Worm (Caenorhabditis elegans) whole organism, L4 larva: ENCODE data around the gene ZK697.1.

Source experiments
- D1046.2 ChIP-seq: fragments of 200-800 bp; sonication (Bioruptor generic); IDR thresholded peaks from 2 replicates; pipeline ENCODE4 v1.3.6; 2022; ENCODE audit warnings: missing genetic modification characterization, missing compliant biosample characterization
- F26F4.8 ChIP-seq: fragments of 200-800 bp; sonication (Bioruptor generic); conservative IDR thresholded peaks from 2 replicates; pipeline ENCODE4 v1.3.6; 2022; ENCODE audit warnings: missing genetic modification characterization, missing compliant biosample characterization
- F44E2.7 ChIP-seq: fragments of 200-800 bp; sonication (Bioruptor generic); IDR thresholded peaks from 2 replicates; pipeline ENCODE4 v2.1.2; 2022; ENCODE audit warnings: missing genetic modification characterization, missing compliant biosample characterization
- aha-1 ChIP-seq: fragments of 150-350 bp; peaks from one replicate; lab custom pipeline; 2014; ENCODE audit warnings: missing biosample characterization, missing genetic modification characterization
- arid-1 ChIP-seq: fragments of 200-800 bp; sonication (Bioruptor generic); conservative IDR thresholded peaks from 2 replicates; pipeline ENCODE4 v1.3.6; 2022; ENCODE audit warnings: missing genetic modification reagents, missing genetic modification characterization, missing compliant biosample characterization
- ceh-20 ChIP-seq: fragments of 200-800 bp; sonication (Bioruptor generic); IDR thresholded peaks from 2 replicates; pipeline ENCODE4 v1.3.6; 2022; ENCODE audit warnings: missing genetic modification reagents, missing genetic modification characterization, missing compliant biosample characterization
- ceh-32 ChIP-seq: sonication (generic microtip); optimal IDR thresholded peaks from 2 replicates; lab custom pipeline; 2016; ENCODE audit warnings: mild to moderate bottlenecking, missing genetic modification characterization, missing compliant biosample characterization; ENCODE audit not compliant: poor library complexity
- ceh-82 ChIP-seq: sonication (generic microtip); optimal IDR thresholded peaks from 2 replicates; lab custom pipeline; 2017; ENCODE audit warnings: missing biosample characterization, missing genetic modification characterization
- ces-1 ChIP-seq: fragments of 150-350 bp; sonication (generic microtip); optimal IDR thresholded peaks from 4 replicates; lab custom pipeline; 2014; ENCODE audit warnings: missing biosample characterization, missing genetic modification reagents, missing genetic modification characterization
- cey-2 ChIP-seq: sonication (generic microtip); optimal IDR thresholded peaks from 3 replicates; lab custom pipeline; 2017; ENCODE audit warnings: missing genetic modification characterization, mild to moderate bottlenecking, missing compliant biosample characterization, antibody characterized with exemption, borderline replicate concordance; ENCODE audit not compliant: insufficient read depth
- ctbp-1 ChIP-seq: fragments of 200-800 bp; sonication (Bioruptor generic); IDR thresholded peaks from 2 replicates; pipeline ENCODE4 v1.3.6; 2022; ENCODE audit warnings: missing genetic modification reagents, missing genetic modification characterization, missing compliant biosample characterization
- daf-8 ChIP-seq: fragments of 200-800 bp; sonication (Bioruptor generic); IDR thresholded peaks from 2 replicates; pipeline ENCODE4 v1.3.6; 2022; ENCODE audit warnings: missing genetic modification characterization, missing compliant biosample characterization
- dmd-6 ChIP-seq: fragments of 200-800 bp; sonication (Bioruptor generic); IDR thresholded peaks from 2 replicates; pipeline ENCODE4 v1.3.6; 2022; ENCODE audit warnings: missing genetic modification reagents, missing genetic modification characterization, missing compliant biosample characterization
- duxl-1 ChIP-seq: sonication (generic microtip); optimal IDR thresholded peaks from 2 replicates; lab custom pipeline; 2016; ENCODE audit warnings: mild to moderate bottlenecking, missing genetic modification characterization, moderate library complexity, missing compliant biosample characterization; ENCODE audit not compliant: poor library complexity
- egl-27 ChIP-seq: sonication (generic microtip); optimal IDR thresholded peaks from 3 replicates; lab custom pipeline; 2017; ENCODE audit warnings: missing biosample characterization, missing genetic modification reagents, missing genetic modification characterization
- egl-43 ChIP-seq: fragments of 200-800 bp; sonication (Bioruptor generic); IDR thresholded peaks from 2 replicates; pipeline ENCODE4 v1.3.6; 2022; ENCODE audit warnings: missing genetic modification reagents, missing genetic modification characterization, missing compliant biosample characterization
- hlh-11 ChIP-seq: fragments of 200-800 bp; sonication (Bioruptor generic); optimal IDR thresholded peaks from 2 replicates; lab custom pipeline; 2018; ENCODE audit warnings: mild to moderate bottlenecking, missing genetic modification characterization, missing compliant biosample characterization
- hlh-30 ChIP-seq: sonication (generic microtip); optimal IDR thresholded peaks from 2 replicates; lab custom pipeline; 2017; ENCODE audit warnings: antibody characterized with exemption, mild to moderate bottlenecking, missing genetic modification characterization, missing compliant biosample characterization; ENCODE audit not compliant: insufficient read depth
- jun-1 ChIP-seq: fragments of 150-350 bp; optimal IDR thresholded peaks from 2 replicates; lab custom pipeline; 2014; ENCODE audit warnings: missing biosample characterization, missing genetic modification reagents, missing genetic modification characterization
- madf-5 ChIP-seq, 2 experiments: fragments of 200-800 bp; sonication (Bioruptor generic); IDR thresholded peaks; 2 replicates each; pipeline ENCODE4 v1.3.6; 2022; ENCODE audit warnings: missing compliant biosample characterization in 2 of 2, missing genetic modification characterization in 2 of 2
- mes-2 ChIP-seq: sonication (generic microtip); optimal IDR thresholded peaks from 2 replicates; lab custom pipeline; 2016; ENCODE audit warnings: missing genotype, mild to moderate bottlenecking, missing genetic modification characterization, missing compliant biosample characterization; ENCODE audit not compliant: poor library complexity, severe bottlenecking
- mxl-2 ChIP-seq: fragments of 200-800 bp; sonication (Bioruptor generic); conservative IDR thresholded peaks from 2 replicates; pipeline ENCODE4 v1.3.6; 2022; ENCODE audit warnings: missing genetic modification reagents, missing genetic modification characterization, missing compliant biosample characterization
- nhr-10 ChIP-seq: fragments of 150-350 bp; optimal IDR thresholded peaks from 2 replicates; lab custom pipeline; 2014; ENCODE audit warnings: missing biosample characterization, missing genetic modification characterization
- nhr-102 ChIP-seq: sonication (generic microtip); optimal IDR thresholded peaks from 2 replicates; lab custom pipeline; 2016; ENCODE audit warnings: mild to moderate bottlenecking, missing genetic modification characterization, moderate library complexity, missing compliant biosample characterization
- nhr-25 ChIP-seq: sonication (generic microtip); optimal IDR thresholded peaks from 2 replicates; lab custom pipeline; 2017; ENCODE audit warnings: missing genetic modification characterization, mild to moderate bottlenecking, missing compliant biosample characterization, antibody characterized with exemption, moderate library complexity, borderline replicate concordance; ENCODE audit not compliant: insufficient read depth
- nhr-48 ChIP-seq: sonication (generic microtip); optimal IDR thresholded peaks from 2 replicates; lab custom pipeline; 2016; ENCODE audit warnings: mild to moderate bottlenecking, missing genetic modification characterization, missing compliant biosample characterization
- nhr-77 ChIP-seq: fragments of 150-350 bp; optimal IDR thresholded peaks from 2 replicates; lab custom pipeline; 2014; ENCODE audit warnings: missing biosample characterization, missing genetic modification characterization
- pha-4 ChIP-seq, 2 experiments: fragments of 150-350 bp in 1 of 2; fragments of 200-800 bp in 1 of 2; sonication (Bioruptor generic) in 1 of 2; IDR thresholded peaks in 1 of 2; optimal IDR thresholded peaks in 1 of 2; 2 replicates each; pipeline versions ENCODE4 v1.3.6 to Lab custom; 2014 to 2022; ENCODE audit warnings: missing genetic modification characterization in 2 of 2, missing genetic modification reagents in 2 of 2, missing biosample characterization in 1 of 2, missing compliant biosample characterization in 1 of 2
- php-3 ChIP-seq: fragments of 200-800 bp; sonication (Bioruptor generic); IDR thresholded peaks from 2 replicates; pipeline ENCODE4 v1.3.6; 2022; ENCODE audit warnings: missing genetic modification reagents, missing genetic modification characterization, missing compliant biosample characterization
- pqm-1 ChIP-seq: sonication (generic microtip); optimal IDR thresholded peaks from 2 replicates; lab custom pipeline; 2017; ENCODE audit warnings: missing biosample characterization, missing genetic modification characterization
- snpc-1.2 ChIP-seq: fragments of 200-800 bp; sonication (Bioruptor generic); IDR thresholded peaks from 2 replicates; pipeline ENCODE4 v1.3.6; 2022; ENCODE audit warnings: missing genetic modification reagents, missing genetic modification characterization, missing compliant biosample characterization
- spr-1 ChIP-seq: sonication (generic microtip); optimal IDR thresholded peaks from 2 replicates; lab custom pipeline; 2016; ENCODE audit warnings: mild to moderate bottlenecking, missing genetic modification characterization, missing compliant biosample characterization
- spr-3 ChIP-seq: fragments of 200-800 bp; sonication (Bioruptor generic); optimal IDR thresholded peaks from 2 replicates; lab custom pipeline; 2018; ENCODE audit warnings: mild to moderate bottlenecking, missing genetic modification characterization, missing compliant biosample characterization
- unc-39 ChIP-seq: sonication (generic microtip); optimal IDR thresholded peaks from 2 replicates; lab custom pipeline; 2017; ENCODE audit warnings: missing biosample characterization, missing genetic modification characterization
- unc-62 ChIP-seq, 3 experiments: fragments of 150-350 bp in 1 of 3; sonication (generic microtip); optimal IDR thresholded peaks in 2 of 3; peaks in 1 of 3; 1 replicate in 1 of 3; 2 replicates in 2 of 3; lab custom pipeline; 2014 to 2017; ENCODE audit warnings: missing biosample characterization in 3 of 3, missing genetic modification characterization in 3 of 3, missing genetic modification reagents in 3 of 3, missing genotype in 1 of 3
- zip-11 ChIP-seq: fragments of 200-800 bp; sonication (Bioruptor generic); IDR thresholded peaks from 2 replicates; pipeline ENCODE4 v1.3.6; 2022; ENCODE audit warnings: missing genetic modification characterization, missing compliant biosample characterization
- ztf-7 ChIP-seq: fragments of 150-350 bp; optimal IDR thresholded peaks from 2 replicates; lab custom pipeline; 2014; ENCODE audit warnings: missing biosample characterization, missing genetic modification characterization

Gene ZK697.1

DNA sequence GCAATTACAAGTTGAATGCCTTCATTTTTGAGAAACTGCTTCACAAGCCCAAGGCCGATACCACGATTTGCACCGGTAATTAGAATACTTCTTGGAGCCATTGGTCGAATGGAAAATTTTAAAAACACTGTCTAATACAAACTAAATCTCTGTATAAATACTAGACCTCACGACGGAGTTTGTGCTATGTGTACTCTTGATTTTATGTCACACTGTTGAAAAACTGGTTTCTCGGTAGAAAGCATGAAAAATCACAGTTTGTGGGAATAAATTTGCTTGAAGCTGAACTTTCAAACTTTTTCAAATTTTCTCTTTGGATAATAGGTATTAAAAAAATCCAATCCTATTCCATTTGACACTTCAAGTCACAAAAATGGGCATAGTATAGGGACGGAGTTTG lies 3.0 kb downstream of the ZK697.1 start, which contains the start of gene ZK697.14:
ZK697.14 (minus strand) TSS at position 101 of the 400 bp plus-strand sequence.
- TF ChIP-seq nhr-25 (tag; lab: Kevin White, UChicago) (no peak), F26F4.8 (GFP tag; lab: Robert Waterston, UW) (no peak), ces-1 (GFP tag; lab: Kevin White, UChicago) (no peak), ztf-7 (tag; lab: Kevin White, UChicago) (no peak), egl-27 (tag; lab: Kevin White, UChicago) (no peak), jun-1 (no peak), mes-2 (no peak), duxl-1 (no peak), snpc-1.2 (GFP tag; lab: Robert Waterston, UW) (no peak), madf-5 (GFP tag; IDR thresholded peaks at IDR 0.05; lab: Robert Waterston, UW) (no peak), spr-1 (tag; lab: Kevin White, UChicago) (no peak), ceh-32 (tag; lab: Kevin White, UChicago) (no peak), ceh-20 (GFP tag; lab: Robert Waterston, UW) (no peak), egl-43 (GFP tag; lab: Robert Waterston, UW) (no peak), hlh-30 (tag; lab: Kevin White, UChicago) (no peak), hlh-11 (no peak), ceh-82 (tag; lab: Kevin White, UChicago) (no peak), dmd-6 (GFP tag; lab: Robert Waterston, UW) (no peak), daf-8 (GFP tag; lab: Robert Waterston, UW) (no peak)

ce11 chrV:1756099-1756498 lies 3.5 kb downstream of the ZK697.1 start:
- TF ChIP-seq mxl-2 (GFP tag; lab: Robert Waterston, UW) (no peak), cey-2 (tag; lab: Kevin White, UChicago) (no peak), ctbp-1 (no peak), nhr-77 (tag; lab: Kevin White, UChicago) (no peak), zip-11 (GFP tag; lab: Robert Waterston, UW) (no peak), unc-62 (GFP tag; optimal IDR thresholded peaks at IDR 0.05 in 1 of 2; lab: Kevin White, UChicago) (peak in 1 of 2 experiments; percentile 70), unc-62 (tag; optimal IDR thresholded peaks at IDR 0.05; lab: Kevin White, UChicago) (no peak), php-3 (GFP tag; lab: Robert Waterston, UW) (0 out of 2 replicates have a peak, but pooled peaks have one; percentile 13), F44E2.7 (GFP tag; lab: Robert Waterston, UW) (no peak), pqm-1 (peak; percentile 55), dmd-6 (GFP tag; lab: Robert Waterston, UW) (peak; percentile 37; the same call in 1 of the 2 replicates), nhr-48 (tag; lab: Kevin White, UChicago) (no peak)

DNA sequence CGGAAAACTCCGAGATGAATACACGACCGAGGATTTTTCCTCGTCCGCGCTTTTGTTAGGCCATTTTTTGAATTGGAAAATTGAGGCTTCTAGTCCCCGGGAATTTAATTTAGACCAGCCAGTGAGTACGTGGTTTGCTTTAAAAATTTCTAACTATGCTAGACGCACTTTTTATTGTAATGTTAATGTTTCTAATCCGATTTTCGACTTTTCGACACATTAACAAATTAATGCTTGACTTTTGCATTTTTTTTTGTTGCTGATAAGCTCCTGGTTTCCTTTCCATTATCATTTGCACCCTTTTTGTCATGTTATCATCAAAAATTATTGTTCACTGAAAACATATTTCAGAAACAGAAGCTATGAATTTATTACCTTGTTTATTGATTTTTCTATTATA lies 4.3 kb downstream of the ZK697.1 start, which contains the start of gene clec-204:
clec-204 (plus strand) TSS at position 301 of the 400 bp plus-strand sequence.
- TF ChIP-seq spr-3 (no peak), mes-2 (no peak), nhr-10 (tag; lab: Kevin White, UChicago) (no peak), aha-1 (tag; lab: Kevin White, UChicago) (peak; percentile 23), D1046.2 (GFP tag; lab: Robert Waterston, UW) (no peak), arid-1 (GFP tag; lab: Robert Waterston, UW) (no peak), pqm-1 (peak; percentile 55), pha-4 (GFP tag; IDR thresholded peaks at IDR 0.05; lab: Robert Waterston, UW) (no peak), pha-4 (tag; optimal IDR thresholded peaks at IDR 0.05; lab: Kevin White, UChicago) (no peak), nhr-102 (tag; lab: Kevin White, UChicago) (no peak), unc-39 (tag; lab: Kevin White, UChicago) (no peak)
